Worm (Caenorhabditis elegans) whole organism, L4 larva: ENCODE data around the gene egl-17.

Experiments used
- D1046.2 ChIP-seq: fragments of 200-800 bp; sonication (Bioruptor generic); IDR thresholded peaks from 2 replicates; pipeline ENCODE4 v1.3.6; 2022; ENCODE audit warnings: missing genetic modification characterization, missing compliant biosample characterization
- F26F4.8 ChIP-seq: fragments of 200-800 bp; sonication (Bioruptor generic); conservative IDR thresholded peaks from 2 replicates; pipeline ENCODE4 v1.3.6; 2022; ENCODE audit warnings: missing genetic modification characterization, missing compliant biosample characterization
- R02D3.7 ChIP-seq: fragments of 150-350 bp; sonication (generic microtip); optimal IDR thresholded peaks from 3 replicates; lab custom pipeline; 2014; ENCODE audit warnings: missing biosample characterization, missing genetic modification characterization
- Y5F2A.4 ChIP-seq: fragments of 200-800 bp; sonication (Bioruptor generic); optimal IDR thresholded peaks from 2 replicates; lab custom pipeline; 2018; ENCODE audit warnings: mild to moderate bottlenecking, missing genetic modification characterization, missing compliant biosample characterization
- Y75B8A.6 ChIP-seq: fragments of 200-800 bp; sonication (Bioruptor generic); IDR thresholded peaks from 2 replicates; pipeline ENCODE4 v1.3.6; 2022; ENCODE audit warnings: missing genetic modification reagents, missing genetic modification characterization, missing compliant biosample characterization
- ama-1 ChIP-seq: fragments of 150-350 bp; optimal IDR thresholded peaks from 2 replicates; lab custom pipeline; 2014; ENCODE audit warnings: inconsistent platforms, mixed read lengths
- attf-4 ChIP-seq: sonication (generic microtip); optimal IDR thresholded peaks from 3 replicates; lab custom pipeline; 2017; ENCODE audit warnings: missing biosample characterization, missing genetic modification characterization
- ceh-44 ChIP-seq: fragments of 200-800 bp; sonication (Bioruptor generic); IDR thresholded peaks from 2 replicates; pipeline ENCODE4 v1.3.6; 2022; ENCODE audit warnings: missing genetic modification reagents, missing genetic modification characterization, missing compliant biosample characterization
- ceh-62 ChIP-seq: sonication (generic microtip); optimal IDR thresholded peaks from 2 replicates; lab custom pipeline; 2017; ENCODE audit warnings: missing biosample characterization, missing genetic modification characterization
- daf-12 ChIP-seq: fragments of 150-350 bp; optimal IDR thresholded peaks from 2 replicates; lab custom pipeline; 2014; ENCODE audit warnings: missing biosample characterization, missing genetic modification reagents, missing genetic modification characterization
- daf-16 ChIP-seq, 3 experiments: sonication (generic microtip); optimal IDR thresholded peaks; 2 replicates each; lab custom pipeline; 2016 to 2017; ENCODE audit warnings: missing genetic modification characterization in 3 of 3, missing genetic modification reagents in 3 of 3, mild to moderate bottlenecking in 2 of 3, missing compliant biosample characterization in 2 of 3, missing biosample characterization in 1 of 3, moderate library complexity in 1 of 3
- dmd-8 ChIP-seq: fragments of 200-800 bp; sonication (Bioruptor generic); IDR thresholded peaks from 2 replicates; pipeline ENCODE4 v1.3.6; 2022; ENCODE audit warnings: missing genetic modification characterization, missing compliant biosample characterization
- dmd-9 ChIP-seq: fragments of 200-800 bp; sonication (Bioruptor generic); IDR thresholded peaks from 2 replicates; pipeline ENCODE4 v1.3.6; 2022; ENCODE audit warnings: missing genetic modification reagents, missing genetic modification characterization, missing compliant biosample characterization
- duxl-1 ChIP-seq: sonication (generic microtip); optimal IDR thresholded peaks from 2 replicates; lab custom pipeline; 2016; ENCODE audit warnings: mild to moderate bottlenecking, missing genetic modification characterization, moderate library complexity, missing compliant biosample characterization; ENCODE audit not compliant: poor library complexity
- fkh-10 ChIP-seq: fragments of 150-350 bp; optimal IDR thresholded peaks from 2 replicates; lab custom pipeline; 2014; ENCODE audit warnings: missing biosample characterization, missing genetic modification reagents, missing genetic modification characterization
- hif-1 ChIP-seq, 2 experiments: sonication (generic microtip); optimal IDR thresholded peaks; 2 replicates each; lab custom pipeline; 2016 to 2017; ENCODE audit warnings: missing compliant biosample characterization in 2 of 2, missing genetic modification characterization in 2 of 2, missing genetic modification reagents in 2 of 2, missing genotype in 2 of 2, mild to moderate bottlenecking in 1 of 2
- hlh-11 ChIP-seq: fragments of 200-800 bp; sonication (Bioruptor generic); optimal IDR thresholded peaks from 2 replicates; lab custom pipeline; 2018; ENCODE audit warnings: mild to moderate bottlenecking, missing genetic modification characterization, missing compliant biosample characterization
- hlh-30 ChIP-seq: sonication (generic microtip); optimal IDR thresholded peaks from 2 replicates; lab custom pipeline; 2017; ENCODE audit warnings: antibody characterized with exemption, mild to moderate bottlenecking, missing genetic modification characterization, missing compliant biosample characterization; ENCODE audit not compliant: insufficient read depth
- hmg-1.1 ChIP-seq: fragments of 200-800 bp; sonication (Bioruptor generic); IDR thresholded peaks from 2 replicates; pipeline ENCODE4 v1.3.6; 2022; ENCODE audit warnings: missing genetic modification reagents, missing genetic modification characterization, missing compliant biosample characterization
- lim-7 ChIP-seq: fragments of 200-800 bp; sonication (Bioruptor generic); IDR thresholded peaks from 2 replicates; pipeline ENCODE4 v1.3.6; 2022; ENCODE audit warnings: missing genetic modification characterization, missing compliant biosample characterization
- lin-15B ChIP-seq: fragments of 150-350 bp; sonication (generic microtip); optimal IDR thresholded peaks from 3 replicates; lab custom pipeline; 2014; ENCODE audit warnings: missing biosample characterization, missing genetic modification characterization
- lir-3 ChIP-seq: sonication (generic microtip); optimal IDR thresholded peaks from 2 replicates; lab custom pipeline; 2016; ENCODE audit warnings: mild to moderate bottlenecking, missing genetic modification characterization, missing compliant biosample characterization
- mes-2 ChIP-seq: sonication (generic microtip); optimal IDR thresholded peaks from 2 replicates; lab custom pipeline; 2016; ENCODE audit warnings: missing genotype, mild to moderate bottlenecking, missing genetic modification characterization, missing compliant biosample characterization; ENCODE audit not compliant: poor library complexity, severe bottlenecking
- mxl-2 ChIP-seq: fragments of 200-800 bp; sonication (Bioruptor generic); conservative IDR thresholded peaks from 2 replicates; pipeline ENCODE4 v1.3.6; 2022; ENCODE audit warnings: missing genetic modification reagents, missing genetic modification characterization, missing compliant biosample characterization
- mxl-3 ChIP-seq: fragments of 200-800 bp; sonication (Bioruptor generic); optimal IDR thresholded peaks from 2 replicates; lab custom pipeline; 2018; ENCODE audit warnings: mild to moderate bottlenecking, missing genetic modification characterization, missing compliant biosample characterization
- nhr-10 ChIP-seq: fragments of 150-350 bp; optimal IDR thresholded peaks from 2 replicates; lab custom pipeline; 2014; ENCODE audit warnings: missing biosample characterization, missing genetic modification characterization
- nhr-102 ChIP-seq: sonication (generic microtip); optimal IDR thresholded peaks from 2 replicates; lab custom pipeline; 2016; ENCODE audit warnings: mild to moderate bottlenecking, missing genetic modification characterization, moderate library complexity, missing compliant biosample characterization
- nhr-11 ChIP-seq: fragments of 150-350 bp; optimal IDR thresholded peaks from 2 replicates; lab custom pipeline; 2014; ENCODE audit warnings: missing biosample characterization, missing genetic modification characterization
- nhr-111 ChIP-seq: fragments of 200-800 bp; sonication (Bioruptor generic); optimal IDR thresholded peaks from 2 replicates; lab custom pipeline; 2018; ENCODE audit warnings: mild to moderate bottlenecking, missing genetic modification characterization, missing compliant biosample characterization
- nhr-237 ChIP-seq: sonication (generic microtip); optimal IDR thresholded peaks from 2 replicates; lab custom pipeline; 2017; ENCODE audit warnings: missing biosample characterization, missing genetic modification characterization
- nhr-42 ChIP-seq: fragments of 200-800 bp; sonication (Bioruptor generic); IDR thresholded peaks from 2 replicates; pipeline ENCODE4 v1.3.6; 2022; ENCODE audit warnings: missing genetic modification characterization, missing compliant biosample characterization
- nhr-48 ChIP-seq: sonication (generic microtip); optimal IDR thresholded peaks from 2 replicates; lab custom pipeline; 2016; ENCODE audit warnings: mild to moderate bottlenecking, missing genetic modification characterization, missing compliant biosample characterization
- nhr-76 ChIP-seq: fragments of 150-350 bp; optimal IDR thresholded peaks from 2 replicates; lab custom pipeline; 2014; ENCODE audit warnings: missing biosample characterization, missing genetic modification characterization
- nhr-77 ChIP-seq: fragments of 150-350 bp; optimal IDR thresholded peaks from 2 replicates; lab custom pipeline; 2014; ENCODE audit warnings: missing biosample characterization, missing genetic modification characterization
- pha-4 ChIP-seq, 2 experiments: fragments of 150-350 bp in 1 of 2; fragments of 200-800 bp in 1 of 2; sonication (Bioruptor generic) in 1 of 2; IDR thresholded peaks in 1 of 2; optimal IDR thresholded peaks in 1 of 2; 2 replicates each; pipeline versions ENCODE4 v1.3.6 to Lab custom; 2014 to 2022; ENCODE audit warnings: missing genetic modification characterization in 2 of 2, missing genetic modification reagents in 2 of 2, missing biosample characterization in 1 of 2, missing compliant biosample characterization in 1 of 2
- php-3 ChIP-seq: fragments of 200-800 bp; sonication (Bioruptor generic); IDR thresholded peaks from 2 replicates; pipeline ENCODE4 v1.3.6; 2022; ENCODE audit warnings: missing genetic modification reagents, missing genetic modification characterization, missing compliant biosample characterization
- pqm-1 ChIP-seq: sonication (generic microtip); optimal IDR thresholded peaks from 2 replicates; lab custom pipeline; 2017; ENCODE audit warnings: missing biosample characterization, missing genetic modification characterization
- rbr-2 ChIP-seq: sonication (generic microtip); optimal IDR thresholded peaks from 2 replicates; lab custom pipeline; 2016; ENCODE audit warnings: missing genotype, missing genetic modification characterization, missing compliant biosample characterization
- saeg-2 ChIP-seq: fragments of 200-800 bp; sonication (Bioruptor generic); IDR thresholded peaks from 2 replicates; pipeline ENCODE4 v1.3.6; 2022; ENCODE audit warnings: missing genetic modification reagents, missing genetic modification characterization, missing compliant biosample characterization
- sdz-12 ChIP-seq: fragments of 200-800 bp; sonication (Bioruptor generic); optimal IDR thresholded peaks from 2 replicates; lab custom pipeline; 2018; ENCODE audit warnings: mild to moderate bottlenecking, missing genetic modification characterization, missing compliant biosample characterization
- snpc-4 ChIP-seq: fragments of 150-350 bp; optimal IDR thresholded peaks from 2 replicates; lab custom pipeline; 2014; ENCODE audit warnings: missing biosample characterization, missing genetic modification characterization
- spr-1 ChIP-seq: sonication (generic microtip); optimal IDR thresholded peaks from 2 replicates; lab custom pipeline; 2016; ENCODE audit warnings: mild to moderate bottlenecking, missing genetic modification characterization, missing compliant biosample characterization
- spr-3 ChIP-seq: fragments of 200-800 bp; sonication (Bioruptor generic); optimal IDR thresholded peaks from 2 replicates; lab custom pipeline; 2018; ENCODE audit warnings: mild to moderate bottlenecking, missing genetic modification characterization, missing compliant biosample characterization
- tag-97 ChIP-seq: fragments of 200-800 bp; sonication (Bioruptor generic); IDR thresholded peaks from 2 replicates; pipeline ENCODE4 v1.3.6; 2022; ENCODE audit warnings: missing genetic modification characterization, missing compliant biosample characterization
- unc-130 ChIP-seq: sonication (generic microtip); optimal IDR thresholded peaks from 2 replicates; lab custom pipeline; 2016; ENCODE audit warnings: missing genetic modification reagents, missing genetic modification characterization, missing compliant biosample characterization
- vab-7 ChIP-seq: fragments of 200-800 bp; sonication (Bioruptor generic); IDR thresholded peaks from 2 replicates; pipeline ENCODE4 v1.3.6; 2022; ENCODE audit warnings: missing genetic modification reagents, missing genetic modification characterization, missing compliant biosample characterization
- zag-1 ChIP-seq: fragments of 150-350 bp; optimal IDR thresholded peaks from 2 replicates; lab custom pipeline; 2014; ENCODE audit warnings: missing biosample characterization, missing genetic modification characterization
- zfp-3 ChIP-seq: fragments of 200-800 bp; sonication (Bioruptor generic); conservative IDR thresholded peaks from 2 replicates; pipeline ENCODE4 v1.3.6; 2022; ENCODE audit warnings: missing genetic modification reagents, missing genetic modification characterization, missing compliant biosample characterization
- ztf-11 ChIP-seq: fragments of 150-350 bp; optimal IDR thresholded peaks from 2 replicates; lab custom pipeline; 2014; ENCODE audit warnings: missing biosample characterization, missing genetic modification characterization
- ztf-7 ChIP-seq: fragments of 150-350 bp; optimal IDR thresholded peaks from 2 replicates; lab custom pipeline; 2014; ENCODE audit warnings: missing biosample characterization, missing genetic modification characterization

Gene egl-17

ce11 chrX:489635-490105 lies at the start of gene egl-17:
TSS of gene egl-17 (plus strand) at chrX:489685.
- TF ChIP-seq hlh-11 (tag; lab: Kevin White, UChicago) (peak; percentile 67), dmd-9 (peak; percentile 68; the same call in 1 of the 2 replicates), rbr-2 (tag; lab: Kevin White, UChicago) (peak; percentile 81), Y5F2A.4 (GFP tag; lab: Kevin White, UChicago) (peak; percentile 83), sdz-12 (GFP tag; lab: Kevin White, UChicago) (peak; percentile 13), zag-1 (tag; lab: Kevin White, UChicago) (no peak), Y75B8A.6 (GFP tag; lab: Robert Waterston, UW) (peak; percentile 84), nhr-48 (peak; percentile 79), dmd-8 (GFP tag; lab: Robert Waterston, UW) (peak; percentile 91), zfp-3 (GFP tag; lab: Robert Waterston, UW) (peak; percentile 78), hmg-1.1 (GFP tag; lab: Robert Waterston, UW) (peak; percentile 94), hlh-30 (peak; percentile 91), nhr-11 (tag; lab: Kevin White, UChicago) (peak; percentile 11), unc-130 (GFP tag; lab: Kevin White, UChicago) (peak; percentile 60), php-3 (GFP tag; lab: Robert Waterston, UW) (peak; percentile 68; the same call in 1 of the 2 replicates), hif-1 (tag; optimal IDR thresholded peaks at IDR 0.05; lab: Kevin White, UChicago) (no peak), lim-7 (peak; percentile 94), mes-2 (peak; percentile 86), F26F4.8 (peak; percentile 98), saeg-2 (GFP tag; lab: Robert Waterston, UW) (peak; percentile 54; the same call in 1 of the 2 replicates), ztf-11 (tag; lab: Kevin White, UChicago) (no peak), spr-3 (GFP tag; lab: Kevin White, UChicago) (peak; percentile 74), nhr-111 (GFP tag; lab: Kevin White, UChicago) (peak; percentile 94), nhr-42 (GFP tag; lab: Robert Waterston, UW) (peak; percentile 85), duxl-1 (tag; lab: Kevin White, UChicago) (peak; percentile 93), nhr-237 (no peak), D1046.2 (GFP tag; lab: Robert Waterston, UW) (peak; percentile 80), tag-97 (GFP tag; lab: Robert Waterston, UW) (no peak), pha-4 (GFP tag; IDR thresholded peaks at IDR 0.05; lab: Robert Waterston, UW) (no peak; the same call in 1 of the 2 replicates), pha-4 (tag; optimal IDR thresholded peaks at IDR 0.05; lab: Kevin White, UChicago) (no peak), daf-16 (GFP tag; optimal IDR thresholded peaks at IDR 0.05; lab: Kevin White, UChicago) (peak; percentile 77 to 93), daf-16 (tag; optimal IDR thresholded peaks at IDR 0.05; lab: Kevin White, UChicago) (peak; percentile 74), pqm-1 (tag; lab: Kevin White, UChicago) (no peak), ama-1 (lab: Kevin White, UChicago) (no peak), attf-4 (tag; lab: Kevin White, UChicago) (no peak), nhr-76 (tag; lab: Kevin White, UChicago) (no peak), ztf-7 (tag; lab: Kevin White, UChicago) (peak; percentile 69), spr-1 (tag; lab: Kevin White, UChicago) (peak; percentile 85), lir-3 (peak; percentile 72), mxl-2 (0 out of 2 replicates have a peak, but pooled peaks have one; percentile 57), daf-12 (tag; lab: Kevin White, UChicago) (no peak), R02D3.7 (no peak), lin-15B (no peak), ceh-44 (GFP tag; lab: Robert Waterston, UW) (peak; percentile 77), mxl-3 (peak; percentile 73), nhr-77 (tag; lab: Kevin White, UChicago) (peak; percentile 30), vab-7 (peak; percentile 97), ceh-62 (tag; lab: Kevin White, UChicago) (no peak), fkh-10 (GFP tag; lab: Kevin White, UChicago) (peak; percentile 19), snpc-4 (tag; lab: Kevin White, UChicago) (no peak), nhr-102 (tag; lab: Kevin White, UChicago) (no peak), nhr-10 (no peak)
